Worm (Caenorhabditis elegans): ENCODE measurements around the gene let-765.

let-765 gene

DNA sequence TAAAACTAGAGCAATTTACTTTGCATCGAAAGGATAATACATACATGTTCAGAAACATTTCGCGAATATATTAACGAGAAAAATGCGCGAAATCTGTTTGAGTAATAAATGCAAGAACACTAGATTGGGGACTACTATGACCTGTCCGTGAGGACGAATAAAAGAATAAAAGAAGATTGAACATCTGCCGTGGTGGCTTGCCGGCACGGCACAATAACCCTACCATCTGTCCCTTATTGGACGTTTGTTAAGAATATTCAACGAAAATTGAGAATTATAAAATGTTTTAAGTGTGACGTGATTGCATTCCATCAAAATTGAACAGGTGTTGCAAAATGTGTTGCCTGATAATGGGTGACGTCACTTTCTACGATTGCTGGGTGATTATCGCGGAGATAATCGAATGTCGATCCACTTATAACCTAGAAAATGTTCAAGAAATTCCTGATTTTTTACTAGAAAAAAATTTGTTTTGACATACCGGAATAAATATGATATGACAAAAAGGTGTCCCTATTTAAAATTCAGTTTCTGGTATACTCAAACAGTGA lies 4.5 kb upstream of the let-765 start:
- TF ChIP-seq nfya-1 (tag; optimal IDR thresholded peaks at IDR 0.05): peak; percentile 8
- TF ChIP-seq sox-2 (GFP tag; IDR thresholded peaks at IDR 0.05): peak; percentile 4; the same call in 1 of the 2 replicates
- TF ChIP-seq pqm-1 (tag; optimal IDR thresholded peaks at IDR 0.05): no peak
- peak; percentile 46 for TF ChIP-seq unc-55 (GFP tag; optimal IDR thresholded peaks at IDR 0.05)

ce11 chrIII:6604317-6604716 lies 3.3 kb upstream of the let-765 start:
- no peak for TF ChIP-seq mec-3 (tag; optimal IDR thresholded peaks at IDR 0.05; ENCODE audit: borderline replicate concordance)
- no peak for TF ChIP-seq Y22D7AL.16 (tag; optimal IDR thresholded peaks at IDR 0.05)

ce11 chrIII:6603185-6603584 lies 2.2 kb upstream of the let-765 start:
- TF ChIP-seq Y22D7AL.16 (tag; optimal IDR thresholded peaks at IDR 0.05) (no peak), ceh-18 (tag; optimal IDR thresholded peaks at IDR 0.05) (no peak), sox-4 (tag; optimal IDR thresholded peaks at IDR 0.05) (no peak), ceh-34 (tag; optimal IDR thresholded peaks at IDR 0.05) (no peak), eyg-1 (tag; optimal IDR thresholded peaks at IDR 0.05) (no peak), sdc-2 (tag; optimal IDR thresholded peaks at IDR 0.05) (no peak), ceh-14 (tag; optimal IDR thresholded peaks at IDR 0.05) (no peak), C08G9.2 (tag; optimal IDR thresholded peaks at IDR 0.05) (no peak)

DNA sequence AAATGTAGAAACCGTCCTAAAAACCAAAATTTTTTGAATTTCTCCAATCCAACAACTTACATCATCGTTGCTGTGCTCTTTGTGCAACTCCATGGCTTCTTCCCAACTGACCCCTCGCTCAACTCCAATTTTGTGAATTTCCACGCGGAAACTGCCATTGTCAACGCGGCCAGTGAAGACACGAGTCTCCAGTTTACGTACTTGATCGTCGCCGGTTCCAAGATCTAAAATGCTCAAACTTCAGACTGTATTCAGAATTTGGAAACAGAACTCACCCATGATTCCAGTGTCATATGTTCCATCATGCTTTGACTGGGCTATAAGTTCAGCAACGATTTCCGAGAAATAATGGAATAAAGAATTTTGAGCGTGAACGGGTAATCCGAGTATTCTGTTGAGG lies 6.9 kb downstream of the let-765 start:
- TF ChIP-seq ceh-14 (tag; optimal IDR thresholded peaks at IDR 0.05): no peak
- no peak for TF ChIP-seq pag-3 (tag; optimal IDR thresholded peaks at IDR 0.05; ENCODE audit: borderline replicate concordance)
- TF ChIP-seq unc-86 (tag; optimal IDR thresholded peaks at IDR 0.05): no peak
- no peak for TF ChIP-seq gmeb-2 (tag; optimal IDR thresholded peaks at IDR 0.05)
- no peak for TF ChIP-seq tbx-2 (tag; optimal IDR thresholded peaks at IDR 0.05)
- no peak for TF ChIP-seq ceh-9 (tag; optimal IDR thresholded peaks at IDR 0.05)
- no peak for TF ChIP-seq sox-4 (tag; optimal IDR thresholded peaks at IDR 0.05)
- no peak for TF ChIP-seq madf-2 (tag; optimal IDR thresholded peaks at IDR 0.05)
- no peak for TF ChIP-seq lin-11 (tag; optimal IDR thresholded peaks at IDR 0.05)

- no peak for TF ChIP-seq ceh-31 (tag; optimal IDR thresholded peaks at IDR 0.05)
- TF ChIP-seq elt-4 (tag; optimal IDR thresholded peaks at IDR 0.05): no peak
- TF ChIP-seq madf-2 (tag; optimal IDR thresholded peaks at IDR 0.05): no peak
- TF ChIP-seq lin-11 (tag; optimal IDR thresholded peaks at IDR 0.05): no peak
- no peak for TF ChIP-seq ztf-16 (tag; optimal IDR thresholded peaks at IDR 0.05)
- TF ChIP-seq F13H6.1 (tag; optimal IDR thresholded peaks at IDR 0.05): no peak
- TF ChIP-seq ceh-6 (GFP tag; optimal IDR thresholded peaks at IDR 0.05): no peak
- no peak for TF ChIP-seq eyg-1 (tag; optimal IDR thresholded peaks at IDR 0.05)
- TF ChIP-seq ceh-18 (tag; optimal IDR thresholded peaks at IDR 0.05): no peak
- no peak for TF ChIP-seq rnt-1 (tag; optimal IDR thresholded peaks at IDR 0.05)
- TF ChIP-seq nhr-11 (tag; optimal IDR thresholded peaks at IDR 0.05): no peak
- TF ChIP-seq zip-5 (tag; optimal IDR thresholded peaks at IDR 0.05): no peak
- no peak for TF ChIP-seq pqm-1 (tag; optimal IDR thresholded peaks at IDR 0.05)
- TF ChIP-seq pha-2 (tag; optimal IDR thresholded peaks at IDR 0.05): no peak
- no peak for TF ChIP-seq pax-1 (tag; optimal IDR thresholded peaks at IDR 0.05)
- no peak for TF ChIP-seq sdc-2 (tag; optimal IDR thresholded peaks at IDR 0.05)
- no peak for TF ChIP-seq hlh-13 (GFP tag; optimal IDR thresholded peaks at IDR 0.05)
- TF ChIP-seq fkh-6 (tag; optimal IDR thresholded peaks at IDR 0.05): no peak
Measured at ce11 chrIII:6592075-6592474, 8.9 kb downstream of the let-765 start, which contains the start of gene F20H11.1. Gene F20H11.1, minus strand, starts transcription at chrIII:6592175.

ce11 chrIII:6589499-6589898 lies 11.5 kb downstream of the let-765 start:
- TF ChIP-seq ceh-34 (tag; optimal IDR thresholded peaks at IDR 0.05): no peak

Measured in whole organism, late embryonic.